Fruit fly (Drosophila melanogaster): ENCODE results near the gene CG31674.

The CG31674 gene

DNA sequence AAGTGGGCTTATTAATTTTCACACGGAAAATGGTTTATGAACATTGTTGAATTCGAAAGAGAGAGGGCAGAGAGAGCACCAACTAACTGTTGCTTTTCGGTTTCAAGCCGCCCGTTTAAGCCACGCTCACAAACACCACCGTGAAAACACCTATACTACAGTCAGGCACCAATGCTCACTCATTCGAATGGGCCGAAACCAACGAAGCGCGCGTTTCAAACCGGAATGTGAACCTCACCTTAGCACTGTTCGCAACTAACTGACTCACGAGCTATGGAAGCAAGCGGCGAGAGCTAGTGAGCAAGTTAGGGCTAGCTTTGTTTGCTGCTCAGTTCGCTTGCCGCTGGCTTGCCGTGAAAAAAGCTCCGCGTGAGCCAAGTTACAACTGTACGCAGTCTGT, 37.2 kb upstream of the CG31674 start (continued):
- TF ChIP-seq Bgb (GFP tag; IDR thresholded peaks at IDR 0.05; ENCODE audit: partially characterized antibody): peak; percentile 48; the same call in 1 of the 2 replicates
- TF ChIP-seq CG8359 (GFP tag; optimal IDR thresholded peaks at IDR 0.05; ENCODE audit: borderline replicate concordance): no peak
- no peak for TF ChIP-seq repo (GFP tag; optimal IDR thresholded peaks at IDR 0.05)
- no peak for TF ChIP-seq CG8765 (GFP tag; IDR thresholded peaks at IDR 0.05)
- no peak for TF ChIP-seq CG10366 (GFP tag; IDR thresholded peaks at IDR 0.05)
- no peak for TF ChIP-seq Ets97D (GFP tag; optimal IDR thresholded peaks at IDR 0.05)
- TF ChIP-seq Lim3 (GFP tag; IDR thresholded peaks at IDR 0.05): no peak
- no peak; the same call in 2 of the 3 replicates for TF ChIP-seq CG34422 (GFP tag; IDR thresholded peaks at IDR 0.05)
- TF ChIP-seq inv (GFP tag; IDR thresholded peaks at IDR 0.05; ENCODE audit: partially characterized antibody): peak; percentile 8; the same call in 1 of the 2 replicates
- TF ChIP-seq exex (tag; optimal IDR thresholded peaks at IDR 0.05): no peak
- TF ChIP-seq CG7786 (GFP tag; optimal IDR thresholded peaks at IDR 0.05): no peak
- no peak for TF ChIP-seq gcm2 (GFP tag; optimal IDR thresholded peaks at IDR 0.05)
- TF ChIP-seq CG2199 (GFP tag; IDR thresholded peaks at IDR 0.05): 0 out of 3 replicates have a peak, but pooled peaks have one; percentile 71
- no peak for TF ChIP-seq CG13123 (GFP tag; optimal IDR thresholded peaks at IDR 0.05)
- no peak for TF ChIP-seq dysf (GFP tag; IDR thresholded peaks at IDR 0.05)
- no peak for TF ChIP-seq ara (GFP tag; IDR thresholded peaks at IDR 0.05)
- no peak for TF ChIP-seq CG30403 (GFP tag; optimal IDR thresholded peaks at IDR 0.05)
- TF ChIP-seq CG32767 (GFP tag; IDR thresholded peaks at IDR 0.05): no peak
- TF ChIP-seq Hr3 (GFP tag; optimal IDR thresholded peaks at IDR 0.05): no peak
- no peak for TF ChIP-seq Dad (GFP tag; optimal IDR thresholded peaks at IDR 0.05)
- no peak for TF ChIP-seq dmrt11E (tag; optimal IDR thresholded peaks at IDR 0.05)
- no peak for TF ChIP-seq seq (GFP tag; IDR thresholded peaks at IDR 0.05)
- no peak for TF ChIP-seq ftz-f1 (GFP tag; optimal IDR thresholded peaks at IDR 0.05)
- TF ChIP-seq disco-r (GFP tag; optimal IDR thresholded peaks at IDR 0.05): no peak
- no peak for TF ChIP-seq CG13296 (GFP tag; optimal IDR thresholded peaks at IDR 0.05)
- no peak for TF ChIP-seq sisA (GFP tag; IDR thresholded peaks at IDR 0.05)
- TF ChIP-seq PHDP (tag; optimal IDR thresholded peaks at IDR 0.05): peak; percentile 2
- TF ChIP-seq CG10274 (GFP tag; optimal IDR thresholded peaks at IDR 0.05): no peak
- TF ChIP-seq CG4617 (GFP tag; optimal IDR thresholded peaks at IDR 0.05; ENCODE audit: borderline replicate concordance): no peak
- no peak for TF ChIP-seq caup (GFP tag; optimal IDR thresholded peaks at IDR 0.05; ENCODE audit: severe bottlenecking)
- no peak for TF ChIP-seq CG1832 (GFP tag; optimal IDR thresholded peaks at IDR 0.05)
- TF ChIP-seq CG2129 (GFP tag; IDR thresholded peaks at IDR 0.05; ENCODE audit: partially characterized antibody): no peak
- no peak for TF ChIP-seq CG43689 (GFP tag; IDR thresholded peaks at IDR 0.05)
- TF ChIP-seq twi (tag; optimal IDR thresholded peaks at IDR 0.05): no peak
- no peak for TF ChIP-seq Asciz (GFP tag; optimal IDR thresholded peaks at IDR 0.05)
- no peak for TF ChIP-seq CG17612 (GFP tag; IDR thresholded peaks at IDR 0.05)
- peak; percentile 50; the same call in 1 of the 2 replicates for TF ChIP-seq unc-4 (GFP tag; IDR thresholded peaks at IDR 0.05; ENCODE audit: partially characterized antibody)
- no peak for TF ChIP-seq YL-1 (GFP tag; optimal IDR thresholded peaks at IDR 0.05)
- 0 out of 2 replicates have a peak, but pooled peaks have one; percentile 15 for TF ChIP-seq ato (GFP tag; IDR thresholded peaks at IDR 0.05; ENCODE audit: partially characterized antibody)
- TF ChIP-seq Mad (GFP tag; optimal IDR thresholded peaks at IDR 0.05): no peak
- no peak for TF ChIP-seq danr (GFP tag; IDR thresholded peaks at IDR 0.05)
- TF ChIP-seq CG13424 (tag; optimal IDR thresholded peaks at IDR 0.05): no peak
- no peak for TF ChIP-seq Poxn (GFP tag; IDR thresholded peaks at IDR 0.05)
- TF ChIP-seq emc (GFP tag; optimal IDR thresholded peaks at IDR 0.05): no peak
- TF ChIP-seq Hr78 (GFP tag; optimal IDR thresholded peaks at IDR 0.05): no peak
- TF ChIP-seq cg (GFP tag; optimal IDR thresholded peaks at IDR 0.05): peak; percentile 74
- no peak for TF ChIP-seq HmgZ (tag; optimal IDR thresholded peaks at IDR 0.05)
- no peak for TF ChIP-seq ERR (GFP tag; optimal IDR thresholded peaks at IDR 0.05)
- TF ChIP-seq Hand (GFP tag; optimal IDR thresholded peaks at IDR 0.05): no peak
- TF ChIP-seq jing (GFP tag; optimal IDR thresholded peaks at IDR 0.05): no peak
- no peak for TF ChIP-seq ash1 (GFP tag; optimal IDR thresholded peaks at IDR 0.05)

Data from whole organism, embryonic.